Fruit fly (Drosophila melanogaster): ENCODE measurements around the gene CG34116.

The CG34116 gene

dm6 chr3L:19793438-19793998 is 12.3 kb downstream of the CG34116 start, which contains the start of the genes CG42637, Gyc76C and SREBP:
TSS of gene CG42637 (minus strand) at chr3L:19793569.
TSS of gene Gyc76C (minus strand) at chr3L:19793569.
TSS of gene SREBP (plus strand) at chr3L:19793935.
- TF ChIP-seq HLH106 (tag; optimal IDR thresholded peaks at IDR 0.05): peak; percentile 37
- TF ChIP-seq brk (GFP tag; optimal IDR thresholded peaks at IDR 0.05): peak; percentile 83
- peak; percentile 52 for TF ChIP-seq Dif (GFP tag; optimal IDR thresholded peaks at IDR 0.05; ENCODE audit: partially characterized antibody)
- peak; percentile 38 for TF ChIP-seq Hr83 (GFP tag; optimal IDR thresholded peaks at IDR 0.05; ENCODE audit: poor library complexity, severe bottlenecking)
- no peak for TF ChIP-seq CG9705 (GFP tag; optimal IDR thresholded peaks at IDR 0.05)
- TF ChIP-seq rgr (GFP tag; optimal IDR thresholded peaks at IDR 0.05): peak; percentile 20
- no peak for TF ChIP-seq Dfd (GFP tag; optimal IDR thresholded peaks at IDR 0.05)
- peak; percentile 38 for TF ChIP-seq Rel (GFP tag; optimal IDR thresholded peaks at IDR 0.05)
- TF ChIP-seq Rel (tag; optimal IDR thresholded peaks at IDR 0.05): peak; percentile 47
- TF ChIP-seq fru (GFP tag; optimal IDR thresholded peaks at IDR 0.05): peak; percentile 14
- TF ChIP-seq CrebA (GFP tag; optimal IDR thresholded peaks at IDR 0.05; ENCODE audit: borderline replicate concordance): no peak
- peak; percentile 85 for TF ChIP-seq sage (GFP tag; optimal IDR thresholded peaks at IDR 0.05)

- TF ChIP-seq pan (optimal IDR thresholded peaks at IDR 0.05) (no peak), br (GFP tag; optimal IDR thresholded peaks at IDR 0.05) (no peak), dsf (GFP tag; optimal IDR thresholded peaks at IDR 0.05; ENCODE audit: borderline replicate concordance) (no peak), N (GFP tag; optimal IDR thresholded peaks at IDR 0.05) (no peak), dl (GFP tag; optimal IDR thresholded peaks at IDR 0.05; ENCODE audit: insufficient read depth in 1 of 2, partially characterized antibody in 2 of 2) (no peak)
These were observed 13.0 kb downstream of the CG34116 start for dm6 chr3L:19792717-19793437.

DNA sequence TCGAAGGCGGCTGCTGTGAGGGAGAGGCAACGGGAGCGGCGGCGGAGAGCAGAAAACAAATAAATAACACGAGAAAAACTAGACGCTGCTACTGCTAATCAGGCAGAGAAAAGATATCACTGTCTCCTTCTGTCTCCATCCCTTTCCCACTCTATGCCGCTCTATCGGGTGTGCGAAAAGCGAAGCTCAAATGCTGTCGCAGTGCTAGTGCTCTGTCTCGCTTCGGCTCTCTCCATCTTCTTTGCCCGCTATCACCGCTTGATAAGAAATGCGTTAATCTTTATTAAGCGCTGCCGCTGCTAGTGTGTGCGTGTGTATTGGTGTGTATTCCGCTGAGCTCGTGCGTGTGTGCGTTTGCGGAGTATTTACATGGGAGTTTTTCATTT is 14.2 kb downstream of the CG34116 start:
- TF ChIP-seq rgr (GFP tag; optimal IDR thresholded peaks at IDR 0.05) (no peak), ey (GFP tag; optimal IDR thresholded peaks at IDR 0.05) (no peak), N (GFP tag; optimal IDR thresholded peaks at IDR 0.05) (peak; percentile 15), Dif (GFP tag; optimal IDR thresholded peaks at IDR 0.05; ENCODE audit: partially characterized antibody) (peak; percentile 1)

dm6 chr3L:19790929-19791687 is 14.7 kb downstream of the CG34116 start:
- TF ChIP-seq jim (GFP tag; optimal IDR thresholded peaks at IDR 0.05) (no peak), fru (GFP tag; optimal IDR thresholded peaks at IDR 0.05) (peak; percentile 83), dl (GFP tag; optimal IDR thresholded peaks at IDR 0.05; ENCODE audit: insufficient read depth in 1 of 2, partially characterized antibody in 2 of 2) (peak; percentile 92 to 93), Mio (GFP tag; optimal IDR thresholded peaks at IDR 0.05) (no peak), sage (GFP tag; optimal IDR thresholded peaks at IDR 0.05) (peak; percentile 61), Myc (optimal IDR thresholded peaks at IDR 0.05) (peak; percentile 100), brk (GFP tag; optimal IDR thresholded peaks at IDR 0.05) (no peak), dmrt93B (GFP tag; optimal IDR thresholded peaks at IDR 0.05) (peak; percentile 49), dsf (GFP tag; optimal IDR thresholded peaks at IDR 0.05; ENCODE audit: borderline replicate concordance) (no peak), h (GFP tag; optimal IDR thresholded peaks at IDR 0.05) (peak; percentile 73), CG9705 (GFP tag; optimal IDR thresholded peaks at IDR 0.05) (peak; percentile 55), pan (optimal IDR thresholded peaks at IDR 0.05) (no peak), Hnf4 (GFP tag; optimal IDR thresholded peaks at IDR 0.05) (peak; percentile 24), rgr (GFP tag; optimal IDR thresholded peaks at IDR 0.05) (peak; percentile 72), Dif (GFP tag; optimal IDR thresholded peaks at IDR 0.05; ENCODE audit: partially characterized antibody) (peak; percentile 95), br (GFP tag; optimal IDR thresholded peaks at IDR 0.05) (peak; percentile 64), lola (GFP tag; optimal IDR thresholded peaks at IDR 0.05) (no peak), Rel (GFP tag; optimal IDR thresholded peaks at IDR 0.05) (peak; percentile 57), Rel (tag; optimal IDR thresholded peaks at IDR 0.05) (peak; percentile 0), GATAd (GFP tag; optimal IDR thresholded peaks at IDR 0.05) (no peak), Dfd (GFP tag; optimal IDR thresholded peaks at IDR 0.05) (no peak), OdsH (GFP tag; optimal IDR thresholded peaks at IDR 0.05) (peak; percentile 63), Hr83 (GFP tag; optimal IDR thresholded peaks at IDR 0.05; ENCODE audit: poor library complexity, severe bottlenecking) (peak; percentile 46), N (GFP tag; optimal IDR thresholded peaks at IDR 0.05) (no peak), Jra (GFP tag; optimal IDR thresholded peaks at IDR 0.05) (peak; percentile 1), CG32264 (GFP tag; optimal IDR thresholded peaks at IDR 0.05) (no peak), Vsx2 (GFP tag; optimal IDR thresholded peaks at IDR 0.05; ENCODE audit: partially characterized antibody) (no peak), HLH106 (tag; optimal IDR thresholded peaks at IDR 0.05) (peak; percentile 91), Sp1 (GFP tag; optimal IDR thresholded peaks at IDR 0.05) (peak; percentile 77), ey (GFP tag; optimal IDR thresholded peaks at IDR 0.05) (peak; percentile 73), tai (GFP tag; optimal IDR thresholded peaks at IDR 0.05) (no peak), Abd-B (GFP tag; optimal IDR thresholded peaks at IDR 0.05) (no peak), Hr78 (GFP tag; optimal IDR thresholded peaks at IDR 0.05) (no peak), woc (GFP tag; optimal IDR thresholded peaks at IDR 0.05) (peak; percentile 97), psq (GFP tag; optimal IDR thresholded peaks at IDR 0.05) (peak; percentile 71), usp (GFP tag; optimal IDR thresholded peaks at IDR 0.05) (no peak), sv (GFP tag; optimal IDR thresholded peaks at IDR 0.05) (peak; percentile 49)
